Worm (Caenorhabditis elegans): ENCODE data around the gene T07H3.7.

Gene T07H3.7

DNA sequence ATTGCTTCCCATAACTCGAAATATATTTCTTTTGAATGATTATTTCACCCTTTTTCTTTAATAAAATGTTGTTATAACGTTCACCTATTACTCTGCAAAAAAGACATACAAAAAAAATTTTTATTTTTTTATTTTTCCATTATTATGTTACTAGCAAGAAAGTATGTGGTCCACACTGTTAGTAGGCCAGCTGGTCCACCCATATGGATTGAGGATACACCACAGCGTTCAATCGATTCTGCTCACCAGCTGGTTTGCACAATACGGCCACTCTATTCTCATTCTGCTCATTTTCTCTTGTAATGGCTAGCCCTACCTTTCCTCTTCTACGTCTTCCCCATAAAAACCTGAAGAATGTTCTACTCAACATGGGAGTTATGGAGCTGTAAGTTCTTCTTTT, 51.2 kb downstream of the T07H3.7 start, which contains the start of gene fbxb-44:
Gene fbxb-44, plus strand, starts transcription at position 301 of the 400 bp plus-strand sequence.
- no peak for TF ChIP-seq unc-55 (GFP tag; optimal IDR thresholded peaks at IDR 0.05)
- TF ChIP-seq fos-1 (tag; optimal IDR thresholded peaks at IDR 0.05): no peak
- TF ChIP-seq mdl-1 (tag; optimal IDR thresholded peaks at IDR 0.05): no peak
- TF ChIP-seq snpc-4 (tag; optimal IDR thresholded peaks at IDR 0.05): no peak
- no peak for TF ChIP-seq nhr-237 (tag; optimal IDR thresholded peaks at IDR 0.05)
- no peak for TF ChIP-seq nhr-77 (tag; optimal IDR thresholded peaks at IDR 0.05)
- TF ChIP-seq sma-9 (GFP tag; optimal IDR thresholded peaks at IDR 0.05): no peak
- TF ChIP-seq sma-9 (tag; optimal IDR thresholded peaks at IDR 0.05): no peak
- TF ChIP-seq nhr-12 (tag; optimal IDR thresholded peaks at IDR 0.05): no peak
